Fruit fly (Drosophila melanogaster): ENCODE data around the gene Jig.

Jig gene

dm6 chr3R:14557480-14558354 is 3.0 kb upstream of the Jig start, which contains the start of gene Pde6 (continued):
- TF ChIP-seq Dbx (GFP tag; IDR thresholded peaks at IDR 0.05) (0 out of 3 replicates have a peak, but pooled peaks have one; percentile 8), pzg (GFP tag; optimal IDR thresholded peaks at IDR 0.05) (no peak), CG12769 (tag; optimal IDR thresholded peaks at IDR 0.05) (peak; percentile 53), Drgx (GFP tag; IDR thresholded peaks at IDR 0.05) (peak; percentile 80), CG15073 (GFP tag; optimal IDR thresholded peaks at IDR 0.05) (peak; percentile 32), cwo (GFP tag; optimal IDR thresholded peaks at IDR 0.05) (peak; percentile 99), zen (tag; optimal IDR thresholded peaks at IDR 0.05) (no peak), NFAT (GFP tag; IDR thresholded peaks at IDR 0.05) (0 out of 2 replicates have a peak, but pooled peaks have one; percentile 19), bbx (GFP tag; IDR thresholded peaks at IDR 0.05; ENCODE audit: partially characterized antibody) (peak; percentile 27; the same call in 1 of the 2 replicates), Nf-YA (GFP tag; IDR thresholded peaks at IDR 0.05) (peak; percentile 57), CG42726 (GFP tag; IDR thresholded peaks at IDR 0.05; ENCODE audit: partially characterized antibody) (peak; percentile 59), gcm2 (GFP tag; optimal IDR thresholded peaks at IDR 0.05) (no peak), CG11398 (GFP tag; optimal IDR thresholded peaks at IDR 0.05) (no peak), Side (GFP tag; optimal IDR thresholded peaks at IDR 0.05) (no peak), Trl (optimal IDR thresholded peaks at IDR 0.05) (peak; percentile 79 to 93), Trl (GFP tag; optimal IDR thresholded peaks at IDR 0.05) (no peak), CG1603 (tag; optimal IDR thresholded peaks at IDR 0.05) (no peak), CG8290 (GFP tag; optimal IDR thresholded peaks at IDR 0.05) (no peak), CG8290 (tag; optimal IDR thresholded peaks at IDR 0.05) (peak in 1 of 2 experiments; percentile 61), HLHmδ (GFP tag; optimal IDR thresholded peaks at IDR 0.05) (peak; percentile 33), Adf1 (GFP tag; IDR thresholded peaks at IDR 0.05) (peak; percentile 16; the same call in 1 of the 2 replicates), wek (GFP tag; optimal IDR thresholded peaks at IDR 0.05) (no peak), zen2 (GFP tag; IDR thresholded peaks at IDR 0.05; ENCODE audit: partially characterized antibody) (peak; percentile 51; the same call in 1 of the 3 replicates), CG7786 (GFP tag; optimal IDR thresholded peaks at IDR 0.05) (no peak), CG8388 (GFP tag; optimal IDR thresholded peaks at IDR 0.05) (no peak), hb (GFP tag; IDR thresholded peaks at IDR 0.05; ENCODE audit: partially characterized antibody) (0 out of 3 replicates have a peak, but pooled peaks have one; percentile 9), yki (optimal IDR thresholded peaks at IDR 0.05) (peak; percentile 16), amos (GFP tag; IDR thresholded peaks at IDR 0.05; ENCODE audit: partially characterized antibody) (peak; percentile 26; the same call in 1 of the 2 replicates), Jarid2 (GFP tag; optimal IDR thresholded peaks at IDR 0.05) (peak; percentile 82), Rfx (GFP tag; IDR thresholded peaks at IDR 0.05) (0 out of 2 replicates have a peak, but pooled peaks have one; percentile 19), Poxn (GFP tag; IDR thresholded peaks at IDR 0.05) (no peak), sr (GFP tag; IDR thresholded peaks at IDR 0.05) (peak; percentile 6; the same call in 1 of the 3 replicates), E2f1 (GFP tag; IDR thresholded peaks at IDR 0.05) (peak; percentile 46; the same call in 1 of the 2 replicates), mirr (GFP tag; optimal IDR thresholded peaks at IDR 0.05) (peak; percentile 54), Bgb (GFP tag; IDR thresholded peaks at IDR 0.05; ENCODE audit: partially characterized antibody) (peak; percentile 66; the same call in 1 of the 2 replicates), CG3065 (GFP tag; optimal IDR thresholded peaks at IDR 0.05) (peak; percentile 86), H15 (GFP tag; IDR thresholded peaks at IDR 0.05) (no peak), tna (GFP tag; IDR thresholded peaks at IDR 0.05; ENCODE audit: partially characterized antibody) (0 out of 2 replicates have a peak, but pooled peaks have one; percentile 30), ci (GFP tag; IDR thresholded peaks at IDR 0.05) (peak; percentile 64; the same call in 2 of the 3 replicates), wdn (GFP tag; IDR thresholded peaks at IDR 0.05) (0 out of 2 replicates have a peak, but pooled peaks have one; percentile 30), Scr (GFP tag; IDR thresholded peaks at IDR 0.05; ENCODE audit: partially characterized antibody) (0 out of 2 replicates have a peak, but pooled peaks have one; percentile 20), crp (GFP tag; optimal IDR thresholded peaks at IDR 0.05) (peak in 1 of 2 experiments; percentile 26), CG34422 (GFP tag; IDR thresholded peaks at IDR 0.05) (peak; percentile 21; the same call in 1 of the 3 replicates), CG34224 (GFP tag; IDR thresholded peaks at IDR 0.05; ENCODE audit: partially characterized antibody) (peak; percentile 20; the same call in 1 of the 3 replicates)
